Worm (Caenorhabditis elegans) whole organism, young adult: Measurements from ENCODE around the gene srbc-25.

Experiments
- ceh-91 ChIP-seq: fragments of 200-800 bp; sonication (Bioruptor generic); IDR thresholded peaks from 2 replicates; pipeline ENCODE4 v1.3.6; 2022; ENCODE audit warnings: missing genetic modification reagents, missing genetic modification characterization, missing compliant biosample characterization
- ets-4 ChIP-seq: fragments of 200-800 bp; sonication (Bioruptor generic); optimal IDR thresholded peaks from 2 replicates; lab custom pipeline; 2018; ENCODE audit warnings: mild to moderate bottlenecking, missing genetic modification characterization, missing compliant biosample characterization
- zim-3 ChIP-seq: sonication (generic microtip); optimal IDR thresholded peaks from 2 replicates; lab custom pipeline; 2017; ENCODE audit warnings: mild to moderate bottlenecking, missing genetic modification characterization, moderate library complexity, missing compliant biosample characterization

srbc-25 gene

DNA sequence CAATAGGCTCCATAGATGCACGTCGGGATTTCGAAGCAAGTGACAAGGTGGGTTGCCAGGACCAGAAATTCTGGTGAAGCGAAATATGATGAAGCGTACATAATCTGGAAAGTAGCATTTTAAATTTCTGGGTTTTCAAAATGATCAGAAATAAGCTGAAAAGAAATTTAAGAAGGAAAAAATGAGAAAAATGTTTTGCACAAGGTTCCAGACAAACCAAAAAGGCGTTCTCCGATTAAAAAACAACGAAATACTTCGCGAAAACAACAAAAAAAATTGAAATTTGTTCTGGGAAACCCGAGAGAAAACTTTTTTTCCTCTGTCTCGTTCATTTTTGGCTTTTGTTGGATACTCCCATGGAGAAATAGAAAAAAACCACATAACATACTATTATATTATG is 49.5 kb downstream of the srbc-25 start, which contains the start of gene srh-252 (continued):
- no peak for TF ChIP-seq ceh-91
- no peak for TF ChIP-seq ets-4 (GFP tag; lab: Kevin White, UChicago)
- TF ChIP-seq zim-3: no peak
